Worm (Caenorhabditis elegans): ENCODE results near the gene ZC449.1.

ZC449.1 gene

ce11 chrX:5024300-5024699, at the start of gene ZC449.1:
Gene ZC449.1 (plus strand): TSS chrX:5024420.
- peak; percentile 51 for TF ChIP-seq ham-2 (GFP tag; optimal IDR thresholded peaks at IDR 0.05)
- no peak for TF ChIP-seq M03D4.4 (tag; optimal IDR thresholded peaks at IDR 0.05)

- TF ChIP-seq ces-1 (GFP tag; optimal IDR thresholded peaks at IDR 0.05): no peak
- no peak for TF ChIP-seq nhr-28 (tag; optimal IDR thresholded peaks at IDR 0.05)
- TF ChIP-seq mab-5 (tag; optimal IDR thresholded peaks at IDR 0.05): no peak
- TF ChIP-seq sem-2 (GFP tag; optimal IDR thresholded peaks at IDR 0.05): no peak
- TF ChIP-seq lsy-2 (tag; optimal IDR thresholded peaks at IDR 0.05): no peak
Observed at ce11 chrX:4974486-4974885, 49.7 kb upstream of the ZC449.1 start.

ce11 chrX:4976530-4976929, 47.7 kb upstream of the ZC449.1 start, which contains the start of gene lfi-1:
Gene lfi-1 (plus strand): TSS chrX:4976830.
- TF ChIP-seq ceh-43 (GFP tag; optimal IDR thresholded peaks at IDR 0.05) (no peak), unc-62 (GFP tag; optimal IDR thresholded peaks at IDR 0.05) (no peak), nhr-76 (tag; optimal IDR thresholded peaks at IDR 0.05) (no peak), lin-32 (GFP tag; optimal IDR thresholded peaks at IDR 0.05) (no peak), mls-2 (tag; optimal IDR thresholded peaks at IDR 0.05) (no peak), nhr-28 (tag; optimal IDR thresholded peaks at IDR 0.05) (no peak), lin-13 (tag; optimal IDR thresholded peaks at IDR 0.05) (no peak), ceh-39 (tag; optimal IDR thresholded peaks at IDR 0.05) (no peak), mep-1 (tag; optimal IDR thresholded peaks at IDR 0.05) (no peak), zip-8 (tag; optimal IDR thresholded peaks at IDR 0.05) (no peak)

ce11 chrX:4978103-4978502, 46.1 kb upstream of the ZC449.1 start:
- peak; percentile 22 for TF ChIP-seq cnd-1 (tag; optimal IDR thresholded peaks at IDR 0.05)
- no peak for TF ChIP-seq mls-2 (tag; optimal IDR thresholded peaks at IDR 0.05)
- TF ChIP-seq ces-1 (GFP tag; optimal IDR thresholded peaks at IDR 0.05): peak; percentile 64
- peak; percentile 21 for TF ChIP-seq M03D4.4 (tag; optimal IDR thresholded peaks at IDR 0.05)

ce11 chrX:4979060-4979459, 45.2 kb upstream of the ZC449.1 start:
- TF ChIP-seq ham-2 (GFP tag; optimal IDR thresholded peaks at IDR 0.05) (no peak), zip-8 (tag; optimal IDR thresholded peaks at IDR 0.05) (no peak), sem-2 (GFP tag; optimal IDR thresholded peaks at IDR 0.05) (no peak), nhr-76 (tag; optimal IDR thresholded peaks at IDR 0.05) (no peak), mep-1 (tag; optimal IDR thresholded peaks at IDR 0.05) (no peak), sptf-1 (tag; optimal IDR thresholded peaks at IDR 0.05) (no peak), cnd-1 (tag; optimal IDR thresholded peaks at IDR 0.05) (no peak), lsy-2 (tag; optimal IDR thresholded peaks at IDR 0.05) (no peak), drap-1 (GFP tag; optimal IDR thresholded peaks at IDR 0.05) (no peak), unc-62 (GFP tag; optimal IDR thresholded peaks at IDR 0.05) (no peak)

ce11 chrX:4981059-4981458, 43.2 kb upstream of the ZC449.1 start:
- no peak for TF ChIP-seq unc-39 (tag; optimal IDR thresholded peaks at IDR 0.05)
- TF ChIP-seq sptf-1 (tag; optimal IDR thresholded peaks at IDR 0.05): no peak
- no peak for TF ChIP-seq ham-2 (GFP tag; optimal IDR thresholded peaks at IDR 0.05)
- TF ChIP-seq mep-1 (tag; optimal IDR thresholded peaks at IDR 0.05): no peak
- no peak for TF ChIP-seq nhr-2 (tag; optimal IDR thresholded peaks at IDR 0.05)
- TF ChIP-seq lin-32 (GFP tag; optimal IDR thresholded peaks at IDR 0.05): no peak
- TF ChIP-seq cnd-1 (tag; optimal IDR thresholded peaks at IDR 0.05): no peak
- no peak for TF ChIP-seq ztf-11 (tag; optimal IDR thresholded peaks at IDR 0.05)
- TF ChIP-seq hlh-1 (tag; optimal IDR thresholded peaks at IDR 0.05): no peak
- no peak for TF ChIP-seq bed-3 (GFP tag; optimal IDR thresholded peaks at IDR 0.05)
- TF ChIP-seq ceh-83 (GFP tag; optimal IDR thresholded peaks at IDR 0.05): no peak

- TF ChIP-seq cnd-1 (tag; optimal IDR thresholded peaks at IDR 0.05) (no peak), drap-1 (GFP tag; optimal IDR thresholded peaks at IDR 0.05) (no peak), bed-3 (GFP tag; optimal IDR thresholded peaks at IDR 0.05) (no peak), mep-1 (tag; optimal IDR thresholded peaks at IDR 0.05) (no peak), ztf-11 (tag; optimal IDR thresholded peaks at IDR 0.05) (no peak)
Observed at ce11 chrX:4981579-4981978, 42.6 kb upstream of the ZC449.1 start.

ce11 chrX:4982009-4982625, 42.1 kb upstream of the ZC449.1 start:
- TF ChIP-seq pha-4 (tag; optimal IDR thresholded peaks at IDR 0.05): no peak
- no peak for TF ChIP-seq lin-32 (GFP tag; optimal IDR thresholded peaks at IDR 0.05)
